Fruit fly (Drosophila melanogaster): ENCODE measurements around the gene Tak1.

Tak1 gene

DNA sequence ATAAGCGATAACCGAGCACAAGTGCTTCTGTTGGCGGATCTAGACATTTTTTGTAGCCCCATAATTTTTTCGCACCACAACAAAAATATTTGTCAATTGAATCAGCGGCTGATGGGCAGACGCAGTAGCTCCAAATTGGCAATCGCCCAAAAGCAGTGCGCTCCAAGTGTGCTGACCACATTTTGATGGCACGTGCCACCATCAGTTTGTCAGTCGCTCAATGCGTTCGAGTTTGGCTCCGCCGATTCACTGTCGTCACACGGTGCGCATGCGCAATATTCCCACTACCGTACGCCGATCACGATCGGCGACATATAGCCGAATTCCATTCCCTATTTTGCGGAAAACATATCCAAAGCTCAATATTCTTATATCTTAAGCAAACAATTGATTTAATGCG, 46.1 kb downstream of the Tak1 start:
- TF ChIP-seq psq (GFP tag; optimal IDR thresholded peaks at IDR 0.05) (no peak), sv (GFP tag; optimal IDR thresholded peaks at IDR 0.05) (no peak), Mio (GFP tag; optimal IDR thresholded peaks at IDR 0.05) (no peak), Hr78 (GFP tag; optimal IDR thresholded peaks at IDR 0.05) (no peak), Dfd (GFP tag; optimal IDR thresholded peaks at IDR 0.05) (no peak), Hnf4 (GFP tag; optimal IDR thresholded peaks at IDR 0.05) (no peak), usp (GFP tag; optimal IDR thresholded peaks at IDR 0.05) (no peak)

DNA sequence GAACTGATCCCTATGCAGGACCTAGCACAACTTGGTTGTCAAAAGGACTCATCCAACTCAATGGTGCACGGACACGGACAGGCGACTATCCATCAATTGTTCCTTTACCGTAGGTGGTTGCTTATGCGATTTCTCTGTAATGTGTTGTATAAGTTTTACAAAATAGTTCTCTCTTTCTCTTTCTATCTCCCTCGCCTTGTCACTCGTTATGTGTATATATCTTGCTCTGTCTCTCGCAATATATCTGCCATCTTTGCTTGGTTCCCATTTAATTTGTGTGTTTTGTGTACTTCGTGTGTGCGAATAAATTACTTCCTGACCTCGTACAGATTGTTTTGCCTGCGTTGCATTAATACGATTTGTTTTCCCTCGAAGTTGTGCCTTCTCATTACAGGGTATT, 54.0 kb downstream of the Tak1 start:
- no peak for TF ChIP-seq tai (GFP tag; optimal IDR thresholded peaks at IDR 0.05)
- no peak for TF ChIP-seq dmrt93B (GFP tag; optimal IDR thresholded peaks at IDR 0.05)
- no peak for TF ChIP-seq OdsH (GFP tag; optimal IDR thresholded peaks at IDR 0.05)
- no peak for TF ChIP-seq CG32264 (GFP tag; optimal IDR thresholded peaks at IDR 0.05)
- TF ChIP-seq fru (GFP tag; optimal IDR thresholded peaks at IDR 0.05), result no peak
- TF ChIP-seq Dfd (GFP tag; optimal IDR thresholded peaks at IDR 0.05), result no peak

DNA sequence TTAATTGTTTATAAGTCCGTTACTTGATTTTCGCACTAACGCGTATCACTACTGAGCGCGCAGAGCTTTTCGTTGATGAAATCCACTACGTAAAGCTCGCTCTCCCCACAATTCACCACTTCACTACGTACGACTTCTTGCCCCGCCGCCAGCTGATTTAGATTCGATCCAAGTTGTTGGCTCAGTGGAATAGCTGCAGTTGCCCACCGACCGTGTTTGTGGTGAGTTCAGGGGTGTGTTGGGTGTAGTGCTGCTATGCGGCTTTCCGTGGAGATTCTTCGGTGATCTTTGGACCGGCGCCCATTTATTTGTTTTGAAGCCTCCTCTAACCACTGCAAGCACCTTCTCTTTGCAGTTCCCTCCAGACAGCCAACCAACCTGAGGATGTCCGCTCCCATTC, 56.5 kb downstream of the Tak1 start:
- TF ChIP-seq tai (GFP tag; optimal IDR thresholded peaks at IDR 0.05), result no peak
- TF ChIP-seq Vsx2 (GFP tag; optimal IDR thresholded peaks at IDR 0.05; ENCODE audit: partially characterized antibody), result no peak
- no peak for TF ChIP-seq brk (GFP tag; optimal IDR thresholded peaks at IDR 0.05)
- TF ChIP-seq Dif (GFP tag; optimal IDR thresholded peaks at IDR 0.05; ENCODE audit: partially characterized antibody), result no peak
- TF ChIP-seq OdsH (GFP tag; optimal IDR thresholded peaks at IDR 0.05), result no peak

DNA sequence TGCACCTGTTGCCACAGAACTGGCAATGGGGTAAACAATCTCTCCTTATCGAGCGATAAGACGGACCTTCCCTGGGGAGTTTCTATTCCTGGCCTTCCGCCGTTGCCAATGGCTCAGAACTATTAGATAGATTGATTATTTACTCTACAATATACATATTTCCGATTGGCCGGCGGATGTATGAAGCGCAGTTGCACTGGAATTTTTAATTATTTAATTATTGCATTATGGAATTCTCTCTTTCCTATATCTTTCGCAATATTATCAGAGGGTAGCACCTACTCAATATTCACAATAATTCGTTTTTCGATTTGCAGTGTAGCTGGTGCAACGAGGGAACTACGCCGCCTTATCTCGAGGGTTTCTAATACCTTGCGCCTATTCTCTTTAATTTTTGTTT, 57.6 kb downstream of the Tak1 start, which contains the start of gene GstT3:
Gene GstT3, plus strand, starts transcription at position 301 of the 400 bp plus-strand sequence.
- TF ChIP-seq woc (GFP tag; optimal IDR thresholded peaks at IDR 0.05), result no peak
- TF ChIP-seq CrebA (GFP tag; optimal IDR thresholded peaks at IDR 0.05; ENCODE audit: borderline replicate concordance), result no peak
- TF ChIP-seq N (GFP tag; optimal IDR thresholded peaks at IDR 0.05), result no peak

DNA sequence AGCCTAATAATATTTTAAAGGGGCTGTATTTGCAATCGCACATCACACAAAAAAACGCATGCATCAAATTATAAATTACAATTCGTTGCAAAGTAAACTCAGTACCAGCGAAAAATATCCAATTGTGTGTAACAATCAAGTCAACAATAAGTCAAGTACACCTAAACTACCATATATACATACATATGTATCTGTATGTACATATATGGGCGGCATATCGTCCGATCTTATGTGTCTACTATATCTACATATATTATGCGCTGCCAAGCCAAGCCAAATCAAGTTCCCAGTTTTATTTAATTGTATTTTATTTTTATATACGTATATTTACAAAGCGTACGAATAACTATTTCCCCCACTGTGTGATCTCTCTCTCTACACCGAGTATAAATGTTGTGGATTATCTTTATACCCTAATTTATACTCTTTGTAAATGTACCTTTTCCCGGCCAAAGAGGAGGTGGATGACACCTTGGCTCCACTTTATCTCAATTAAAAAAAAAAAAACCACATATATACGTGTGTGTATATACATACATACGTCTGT, 58.3 kb downstream of the Tak1 start:
- TF ChIP-seq CG9705 (GFP tag; optimal IDR thresholded peaks at IDR 0.05) (no peak), tai (GFP tag; optimal IDR thresholded peaks at IDR 0.05) (no peak), woc (GFP tag; optimal IDR thresholded peaks at IDR 0.05) (no peak), Sp1 (GFP tag; optimal IDR thresholded peaks at IDR 0.05) (no peak), lola (GFP tag; optimal IDR thresholded peaks at IDR 0.05) (no peak), foxo (GFP tag; optimal IDR thresholded peaks at IDR 0.05) (no peak), sage (GFP tag; optimal IDR thresholded peaks at IDR 0.05) (no peak), jim (GFP tag; optimal IDR thresholded peaks at IDR 0.05) (no peak), br (GFP tag; optimal IDR thresholded peaks at IDR 0.05) (no peak), brk (GFP tag; optimal IDR thresholded peaks at IDR 0.05) (no peak), Dfd (GFP tag; optimal IDR thresholded peaks at IDR 0.05) (no peak), Mio (GFP tag; optimal IDR thresholded peaks at IDR 0.05) (no peak), Vsx2 (GFP tag; optimal IDR thresholded peaks at IDR 0.05; ENCODE audit: partially characterized antibody) (no peak), CG32264 (GFP tag; optimal IDR thresholded peaks at IDR 0.05) (no peak), ey (GFP tag; optimal IDR thresholded peaks at IDR 0.05) (no peak), rgr (GFP tag; optimal IDR thresholded peaks at IDR 0.05) (no peak), CrebA (GFP tag; optimal IDR thresholded peaks at IDR 0.05; ENCODE audit: borderline replicate concordance) (no peak), HLH106 (tag; optimal IDR thresholded peaks at IDR 0.05) (no peak), Myc (optimal IDR thresholded peaks at IDR 0.05) (no peak)
